Fruit fly (Drosophila melanogaster): Measurements from ENCODE around the gene CG13698.

CG13698 gene

DNA sequence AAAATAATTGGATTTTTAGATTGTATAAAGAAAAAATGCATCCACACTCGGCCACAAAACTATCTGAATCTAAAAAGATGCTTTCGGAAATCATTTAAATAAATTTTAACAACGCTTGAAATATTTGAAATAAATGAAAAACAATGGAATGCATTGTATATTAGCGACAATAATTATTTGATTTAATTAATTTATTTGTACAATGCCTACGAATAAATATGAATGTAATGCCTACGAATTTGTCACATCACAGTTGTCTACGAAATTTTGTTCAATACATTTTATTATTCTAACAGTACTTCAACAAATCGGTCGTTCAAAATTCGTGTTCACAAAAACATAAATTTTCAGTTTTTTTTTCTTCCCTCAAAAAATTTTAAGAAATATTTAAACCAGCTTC lies 65.9 kb downstream of the CG13698 start, which contains the start of gene CG32192:
Gene CG32192, plus strand, starts transcription at position 301 of the 400 bp plus-strand sequence.
- TF ChIP-seq lola (GFP tag; optimal IDR thresholded peaks at IDR 0.05): no peak
- no peak for TF ChIP-seq sv (GFP tag; optimal IDR thresholded peaks at IDR 0.05)
- no peak for TF ChIP-seq ey (GFP tag; optimal IDR thresholded peaks at IDR 0.05)
- no peak for TF ChIP-seq OdsH (GFP tag; optimal IDR thresholded peaks at IDR 0.05)
- no peak for TF ChIP-seq psq (GFP tag; optimal IDR thresholded peaks at IDR 0.05)
- no peak for TF ChIP-seq pan (optimal IDR thresholded peaks at IDR 0.05)
- TF ChIP-seq Vsx2 (GFP tag; optimal IDR thresholded peaks at IDR 0.05; ENCODE audit: partially characterized antibody): no peak
- no peak for TF ChIP-seq rgr (GFP tag; optimal IDR thresholded peaks at IDR 0.05)
- TF ChIP-seq CG9705 (GFP tag; optimal IDR thresholded peaks at IDR 0.05): no peak
- TF ChIP-seq dl (GFP tag; optimal IDR thresholded peaks at IDR 0.05; ENCODE audit: insufficient read depth in 1 of 2, partially characterized antibody in 2 of 2): no peak
- no peak for TF ChIP-seq Dif (GFP tag; optimal IDR thresholded peaks at IDR 0.05; ENCODE audit: partially characterized antibody)
- TF ChIP-seq GATAd (GFP tag; optimal IDR thresholded peaks at IDR 0.05): no peak
- TF ChIP-seq foxo (GFP tag; optimal IDR thresholded peaks at IDR 0.05): no peak
- TF ChIP-seq tai (GFP tag; optimal IDR thresholded peaks at IDR 0.05): no peak
- TF ChIP-seq br (GFP tag; optimal IDR thresholded peaks at IDR 0.05): no peak
- no peak for TF ChIP-seq brk (GFP tag; optimal IDR thresholded peaks at IDR 0.05)
- TF ChIP-seq Mio (GFP tag; optimal IDR thresholded peaks at IDR 0.05): no peak
- TF ChIP-seq Hr83 (GFP tag; optimal IDR thresholded peaks at IDR 0.05; ENCODE audit: poor library complexity, severe bottlenecking): no peak

Measured in whole organism, wandering third instar larva.